Fruit fly (Drosophila melanogaster): ENCODE measurements around the gene Arpc3B.
A peak's percentile ranks its signal among the peaks of the same experiment; 100 is the strongest.

The Arpc3B gene

DNA sequence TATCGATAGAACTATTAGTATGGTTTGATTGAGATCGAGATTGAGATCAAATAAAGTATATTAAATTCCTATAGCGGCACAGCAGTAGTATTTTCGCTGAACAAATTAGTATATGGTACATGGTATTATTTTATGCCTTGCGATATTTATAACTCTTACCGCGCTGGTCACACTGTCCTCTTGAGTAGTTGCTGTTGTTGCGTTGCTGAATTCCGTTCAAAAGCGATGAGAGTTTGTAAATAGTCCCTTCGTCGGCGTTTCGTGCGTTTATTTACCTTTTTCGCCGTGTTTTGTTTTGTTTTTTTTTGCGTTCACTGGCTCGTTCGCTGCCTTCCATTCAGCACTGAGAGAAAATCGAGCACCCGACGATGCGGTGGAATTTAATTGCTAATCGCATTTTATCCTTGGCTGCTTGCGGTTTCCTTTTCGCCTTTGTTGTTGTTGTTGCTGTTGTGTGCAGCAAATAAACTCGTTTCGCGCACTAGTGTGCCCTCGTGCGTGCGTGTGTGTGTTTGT is 1.8 kb upstream of the Arpc3B start, which contains the start of gene CG5004 (continued):
- TF ChIP-seq CG13775 (GFP tag; optimal IDR thresholded peaks at IDR 0.05) (no peak), trem (tag; optimal IDR thresholded peaks at IDR 0.05) (no peak), Dad (GFP tag; optimal IDR thresholded peaks at IDR 0.05) (no peak), CG10654 (GFP tag; optimal IDR thresholded peaks at IDR 0.05) (no peak), CG10565 (GFP tag; optimal IDR thresholded peaks at IDR 0.05) (no peak), Ssrp (tag; optimal IDR thresholded peaks at IDR 0.05) (no peak), Dll (GFP tag; IDR thresholded peaks at IDR 0.05; ENCODE audit: partially characterized antibody) (0 out of 4 replicates have a peak, but pooled peaks have one; percentile 45), org-1 (GFP tag; optimal IDR thresholded peaks at IDR 0.05) (no peak), CG3726 (GFP tag; IDR thresholded peaks at IDR 0.05) (no peak), CG10431 (GFP tag; optimal IDR thresholded peaks at IDR 0.05) (peak; percentile 51), Rfx (GFP tag; IDR thresholded peaks at IDR 0.05) (0 out of 2 replicates have a peak, but pooled peaks have one; percentile 8), CHES-1-like (GFP tag; optimal IDR thresholded peaks at IDR 0.05) (peak; percentile 49), CrebB (tag; optimal IDR thresholded peaks at IDR 0.05) (no peak), CG6765 (GFP tag; optimal IDR thresholded peaks at IDR 0.05) (no peak), ase (GFP tag; IDR thresholded peaks at IDR 0.05) (no peak), Side (GFP tag; optimal IDR thresholded peaks at IDR 0.05) (no peak), CG4707 (GFP tag; optimal IDR thresholded peaks at IDR 0.05) (no peak), CG2712 (tag; optimal IDR thresholded peaks at IDR 0.05) (no peak), CG10147 (GFP tag; optimal IDR thresholded peaks at IDR 0.05) (no peak), CG6689 (GFP tag; IDR thresholded peaks at IDR 0.05) (no peak), chinmo (GFP tag; IDR thresholded peaks at IDR 0.05; ENCODE audit: partially characterized antibody) (0 out of 4 replicates have a peak, but pooled peaks have one; percentile 66), CG30431 (GFP tag; optimal IDR thresholded peaks at IDR 0.05) (no peak), sim (GFP tag; IDR thresholded peaks at IDR 0.05) (no peak), pho (GFP tag; optimal IDR thresholded peaks at IDR 0.05) (no peak), knrl (GFP tag; IDR thresholded peaks at IDR 0.05; ENCODE audit: partially characterized antibody) (peak; percentile 38; the same call in 1 of the 3 replicates), NK7.1 (GFP tag; optimal IDR thresholded peaks at IDR 0.05) (no peak), nom (GFP tag; optimal IDR thresholded peaks at IDR 0.05) (peak; percentile 29), gcm2 (GFP tag; optimal IDR thresholded peaks at IDR 0.05) (no peak), CG4617 (GFP tag; optimal IDR thresholded peaks at IDR 0.05; ENCODE audit: borderline replicate concordance) (no peak), CG5953 (GFP tag; IDR thresholded peaks at IDR 0.05) (no peak), CG11247 (GFP tag; IDR thresholded peaks at IDR 0.05) (no peak), slou (GFP tag; optimal IDR thresholded peaks at IDR 0.05) (no peak), insv (GFP tag; optimal IDR thresholded peaks at IDR 0.05) (no peak), Deaf1 (tag; optimal IDR thresholded peaks at IDR 0.05) (no peak), CG7928 (GFP tag; optimal IDR thresholded peaks at IDR 0.05) (no peak), Sox100B (GFP tag; optimal IDR thresholded peaks at IDR 0.05) (no peak), sug (tag; optimal IDR thresholded peaks at IDR 0.05) (no peak), Trl (optimal IDR thresholded peaks at IDR 0.05) (no peak), Trl (GFP tag; optimal IDR thresholded peaks at IDR 0.05) (no peak), Hmr (GFP tag; optimal IDR thresholded peaks at IDR 0.05) (peak; percentile 47), CG8281 (tag; optimal IDR thresholded peaks at IDR 0.05) (no peak), CG8359 (GFP tag; optimal IDR thresholded peaks at IDR 0.05; ENCODE audit: borderline replicate concordance) (no peak), NFAT (GFP tag; IDR thresholded peaks at IDR 0.05) (no peak), Hand (GFP tag; optimal IDR thresholded peaks at IDR 0.05) (no peak), cwo (GFP tag; optimal IDR thresholded peaks at IDR 0.05) (no peak), CG15073 (GFP tag; optimal IDR thresholded peaks at IDR 0.05) (no peak), CG10959 (GFP tag; IDR thresholded peaks at IDR 0.05) (no peak), Meics (GFP tag; optimal IDR thresholded peaks at IDR 0.05) (no peak), ken (GFP tag; IDR thresholded peaks at IDR 0.05) (no peak), C15 (GFP tag; IDR thresholded peaks at IDR 0.05) (no peak), CG18619 (GFP tag; optimal IDR thresholded peaks at IDR 0.05) (no peak)

Data from whole organism, embryonic.